Fruit fly (Drosophila melanogaster) whole organism, embryonic: ENCODE data around the gene CG7276.

Experiments used
- Adf1 ChIP-seq: fragments of 200-800 bp; sonication (Bioruptor generic); IDR thresholded peaks from 2 replicates; pipeline ENCODE4 v1.3.6; 2022; ENCODE audit warnings: missing biosample characterization, missing genetic modification characterization
- CG10979 ChIP-seq: fragments of 200-800 bp; sonication (Bioruptor generic); optimal IDR thresholded peaks from 2 replicates; lab custom pipeline; 2018; ENCODE audit warnings: missing biosample characterization, mild to moderate bottlenecking, missing genetic modification characterization, moderate library complexity
- CG12155 ChIP-seq: fragments of 200-800 bp; sonication (Bioruptor generic); optimal IDR thresholded peaks from 3 replicates; lab custom pipeline; 2016; ENCODE audit warnings: missing biosample characterization, missing genetic modification characterization
- CG1233 ChIP-seq: fragments of 200-800 bp; sonication (Bioruptor generic); optimal IDR thresholded peaks from 4 replicates; lab custom pipeline; 2018; ENCODE audit warnings: missing biosample characterization, mild to moderate bottlenecking, missing genetic modification characterization
- CG14710 ChIP-seq: fragments of 200-800 bp; sonication (Bioruptor generic); optimal IDR thresholded peaks from 3 replicates; lab custom pipeline; 2019; ENCODE audit warnings: missing biosample characterization, mild to moderate bottlenecking, missing genetic modification characterization, moderate library complexity
- CG15073 ChIP-seq: fragments of 200-800 bp; sonication (Bioruptor generic); optimal IDR thresholded peaks from 2 replicates; lab custom pipeline; 2016; ENCODE audit warnings: missing biosample characterization, missing genetic modification characterization
- CG17186 ChIP-seq: fragments of 200-800 bp; sonication (Bioruptor generic); optimal IDR thresholded peaks from 3 replicates; lab custom pipeline; 2017; ENCODE audit warnings: missing biosample characterization, missing genetic modification reagents, missing genetic modification characterization
- CG17802 ChIP-seq: fragments of 200-800 bp; sonication (Bioruptor generic); optimal IDR thresholded peaks from 2 replicates; lab custom pipeline; 2018; ENCODE audit warnings: missing biosample characterization, mild to moderate bottlenecking, missing genetic modification characterization, moderate library complexity
- CG1792 ChIP-seq: fragments of 200-800 bp; sonication (Bioruptor generic); optimal IDR thresholded peaks from 2 replicates; lab custom pipeline; 2016; ENCODE audit warnings: missing biosample characterization, missing genetic modification characterization
- CG1832 ChIP-seq: fragments of 200-800 bp; sonication (Bioruptor generic); optimal IDR thresholded peaks from 2 replicates; lab custom pipeline; 2017; ENCODE audit warnings: missing biosample characterization, mild to moderate bottlenecking, missing genetic modification characterization, inconsistent platforms
- CG30403 ChIP-seq: fragments of 200-800 bp; sonication (Bioruptor generic); optimal IDR thresholded peaks from 3 replicates; lab custom pipeline; 2016; ENCODE audit warnings: missing biosample characterization, missing genetic modification characterization
- CG32767 ChIP-seq: fragments of 200-800 bp; sonication (Bioruptor generic); IDR thresholded peaks from 2 replicates; pipeline ENCODE4 v1.3.6; 2022; ENCODE audit warnings: missing biosample characterization, missing genetic modification characterization
- CG3995 ChIP-seq: fragments of 200-800 bp; sonication (Bioruptor generic); optimal IDR thresholded peaks from 3 replicates; lab custom pipeline; 2016; ENCODE audit warnings: missing biosample characterization, missing genetic modification characterization
- CG4707 ChIP-seq: fragments of 200-800 bp; sonication (Bioruptor generic); optimal IDR thresholded peaks from 2 replicates; lab custom pipeline; 2018; ENCODE audit warnings: missing biosample characterization, mild to moderate bottlenecking, missing genetic modification characterization, moderate library complexity
- CG4820 ChIP-seq: fragments of 200-800 bp; sonication (Bioruptor generic); optimal IDR thresholded peaks from 3 replicates; lab custom pipeline; 2016; ENCODE audit warnings: missing biosample characterization, missing genetic modification characterization
- CG5953 ChIP-seq: fragments of 200-800 bp; sonication (Bioruptor generic); IDR thresholded peaks from 2 replicates; pipeline ENCODE4 v1.3.6; 2022; ENCODE audit warnings: missing biosample characterization, missing genetic modification characterization
- CG6654 ChIP-seq: fragments of 200-800 bp; sonication (Bioruptor generic); optimal IDR thresholded peaks from 2 replicates; lab custom pipeline; 2017; ENCODE audit warnings: missing biosample characterization, mild to moderate bottlenecking, missing genetic modification characterization
- CG6765 ChIP-seq: fragments of 200-800 bp; sonication (Bioruptor generic); optimal IDR thresholded peaks from 3 replicates; lab custom pipeline; 2017; ENCODE audit warnings: missing biosample characterization, mild to moderate bottlenecking, missing genetic modification characterization
- CG7839 ChIP-seq: fragments of 200-800 bp; sonication (Bioruptor generic); optimal IDR thresholded peaks from 3 replicates; lab custom pipeline; 2018; ENCODE audit warnings: missing biosample characterization, mild to moderate bottlenecking, missing genetic modification characterization, moderate library complexity
- CG8388 ChIP-seq: fragments of 200-800 bp; sonication (Bioruptor generic); optimal IDR thresholded peaks from 2 replicates; lab custom pipeline; 2019; ENCODE audit warnings: missing biosample characterization, mild to moderate bottlenecking, missing genetic modification characterization, moderate library complexity
- CG8924 ChIP-seq: fragments of 200-800 bp; optimal IDR thresholded peaks from 3 replicates; lab custom pipeline; 2019; ENCODE audit warnings: missing biosample characterization, mild to moderate bottlenecking, missing genetic modification characterization, moderate library complexity
- Doc2 ChIP-seq: fragments of 200-800 bp; sonication (Bioruptor generic); IDR thresholded peaks from 2 replicates; pipeline ENCODE4 v1.3.6; 2022; ENCODE audit warnings: missing biosample characterization, missing genetic modification characterization
- Dref ChIP-seq: fragments of 200-800 bp; sonication (Bioruptor generic); IDR thresholded peaks from 2 replicates; pipeline ENCODE4 v1.3.6; 2022; ENCODE audit warnings: missing biosample characterization, missing genetic modification characterization
- GATAe ChIP-seq: fragments of 200-800 bp; sonication (Bioruptor generic); conservative IDR thresholded peaks from 2 replicates; pipeline ENCODE4 v1.3.6; 2022; ENCODE audit warnings: missing biosample characterization, missing genetic modification characterization
- HHEX ChIP-seq: fragments of 200-800 bp; sonication (Bioruptor generic); optimal IDR thresholded peaks from 3 replicates; lab custom pipeline; 2017; ENCODE audit warnings: missing biosample characterization, mild to moderate bottlenecking, missing genetic modification characterization, missing genetic modification reagents
- HLHmδ ChIP-seq: fragments of 200-800 bp; sonication (Bioruptor generic); optimal IDR thresholded peaks from 2 replicates; lab custom pipeline; 2018; ENCODE audit warnings: missing biosample characterization, mild to moderate bottlenecking, missing genetic modification characterization, moderate library complexity
- Hr78 ChIP-seq, 2 experiments: fragments of 200-800 bp in 1 of 2; fragments of >200 bp in 1 of 2; sonication (Bioruptor generic) in 1 of 2; optimal IDR thresholded peaks; 2 replicates each; lab custom pipeline; 2017 to 2019; ENCODE audit warnings: missing biosample characterization in 2 of 2, missing genetic modification characterization in 2 of 2, mild to moderate bottlenecking in 1 of 2, moderate library complexity in 1 of 2
- Hsf ChIP-seq: fragments of 200-800 bp; sonication (Bioruptor generic); optimal IDR thresholded peaks from 3 replicates; lab custom pipeline; 2016; ENCODE audit warnings: missing biosample characterization, missing genetic modification characterization
- Jarid2 ChIP-seq: fragments of 200-800 bp; sonication (Bioruptor generic); optimal IDR thresholded peaks from 3 replicates; lab custom pipeline; 2017; ENCODE audit warnings: mild to moderate bottlenecking, missing biosample characterization, missing genetic modification reagents, missing genetic modification characterization
- MESR4 ChIP-seq: fragments of 200-800 bp; sonication (Bioruptor generic); optimal IDR thresholded peaks from 2 replicates; lab custom pipeline; 2018; ENCODE audit warnings: missing biosample characterization, mild to moderate bottlenecking, missing genetic modification characterization, moderate library complexity
- Med ChIP-seq: fragments of 200-800 bp; sonication (Bioruptor generic); peaks from one replicate; lab custom pipeline; 2016; ENCODE audit warnings: missing biosample characterization, missing genetic modification characterization, mild to moderate bottlenecking, inconsistent platforms, moderate library complexity
- NC2α ChIP-seq: fragments of 200-800 bp; sonication (Bioruptor generic); optimal IDR thresholded peaks from 2 replicates; lab custom pipeline; 2016; ENCODE audit warnings: missing biosample characterization, missing genetic modification characterization
- ato ChIP-seq: fragments of 200-800 bp; sonication (Bioruptor generic); IDR thresholded peaks from 2 replicates; pipeline ENCODE4 v1.3.6; 2022; ENCODE audit warnings: missing biosample characterization, missing genetic modification characterization; ENCODE audit not compliant: partially characterized antibody
- cad ChIP-seq: fragments of >200 bp; optimal IDR thresholded peaks from 2 replicates; lab custom pipeline; 2017; ENCODE audit warnings: missing biosample characterization, missing genetic modification characterization
- cato ChIP-seq: fragments of 200-800 bp; sonication (Bioruptor generic); optimal IDR thresholded peaks from 2 replicates; lab custom pipeline; 2016; ENCODE audit warnings: missing biosample characterization, missing genetic modification characterization, borderline replicate concordance
- chinmo ChIP-seq: fragments of 200-800 bp; sonication (Bioruptor generic); IDR thresholded peaks from 4 replicates; pipeline ENCODE4 v1.3.6; 2022; ENCODE audit warnings: missing biosample characterization, missing genetic modification characterization; ENCODE audit not compliant: partially characterized antibody
- dm ChIP-seq: fragments of 200-800 bp; sonication (Bioruptor generic); optimal IDR thresholded peaks from 3 replicates; lab custom pipeline; 2016; ENCODE audit warnings: missing biosample characterization, missing genetic modification characterization
- gem ChIP-seq: fragments of 200-800 bp; sonication (Bioruptor generic); optimal IDR thresholded peaks from 2 replicates; lab custom pipeline; 2019; ENCODE audit warnings: missing biosample characterization, mild to moderate bottlenecking, missing genetic modification characterization, moderate library complexity
- ham ChIP-seq: fragments of 200-800 bp; sonication (Bioruptor generic); IDR thresholded peaks from 2 replicates; pipeline ENCODE4 v1.3.6; 2022; ENCODE audit warnings: missing biosample characterization, missing genetic modification characterization
- ind ChIP-seq: fragments of 200-800 bp; sonication (Bioruptor generic); optimal IDR thresholded peaks from 3 replicates; lab custom pipeline; 2016; ENCODE audit warnings: missing biosample characterization, missing genetic modification characterization
- insv ChIP-seq, 2 experiments: fragments of 200-800 bp; sonication (Bioruptor generic); optimal IDR thresholded peaks; 3 replicates each; lab custom pipeline; 2016 to 2018; ENCODE audit warnings: missing biosample characterization in 2 of 2, missing genetic modification characterization in 2 of 2
- lbe ChIP-seq: fragments of 200-800 bp; sonication (Bioruptor generic); optimal IDR thresholded peaks from 2 replicates; lab custom pipeline; 2016; ENCODE audit warnings: missing biosample characterization, mild to moderate bottlenecking, missing genetic modification characterization
- phol ChIP-seq: fragments of 200-800 bp; sonication (Bioruptor generic); optimal IDR thresholded peaks from 3 replicates; lab custom pipeline; 2018; ENCODE audit warnings: missing biosample characterization, mild to moderate bottlenecking, missing genetic modification characterization, moderate library complexity
- pnt ChIP-seq: fragments of 200-800 bp; sonication (Bioruptor generic); optimal IDR thresholded peaks from 3 replicates; lab custom pipeline; 2016; ENCODE audit warnings: missing biosample characterization, missing genetic modification characterization
- pzg ChIP-seq: fragments of 200-800 bp; sonication (Bioruptor generic); optimal IDR thresholded peaks from 3 replicates; lab custom pipeline; 2018; ENCODE audit warnings: missing biosample characterization, mild to moderate bottlenecking, missing genetic modification characterization, moderate library complexity
- sim ChIP-seq: fragments of 200-800 bp; sonication (Bioruptor generic); IDR thresholded peaks from 2 replicates; pipeline ENCODE4 v1.3.6; 2022; ENCODE audit warnings: missing biosample characterization, missing genetic modification characterization
- slbo ChIP-seq: fragments of 200-800 bp; sonication (Bioruptor generic); IDR thresholded peaks from 2 replicates; pipeline ENCODE4 v1.3.6; 2022; ENCODE audit warnings: missing biosample characterization, missing genetic modification characterization
- tgo ChIP-seq: fragments of 200-800 bp; sonication (Bioruptor generic); IDR thresholded peaks from 3 replicates; pipeline ENCODE4 v1.3.6; 2022; ENCODE audit warnings: missing biosample characterization, missing genetic modification characterization
- tna ChIP-seq: fragments of 200-800 bp; sonication (Bioruptor generic); IDR thresholded peaks from 2 replicates; pipeline ENCODE4 v1.3.6; 2022; ENCODE audit warnings: missing biosample characterization, missing genetic modification characterization; ENCODE audit not compliant: partially characterized antibody
- ttk ChIP-seq: fragments of 200-800 bp; sonication (Bioruptor generic); IDR thresholded peaks from 2 replicates; pipeline ENCODE4 v2.1.2; 2022; ENCODE audit warnings: missing biosample characterization, missing genetic modification characterization
- unc-4 ChIP-seq: fragments of 200-800 bp; sonication (Bioruptor generic); IDR thresholded peaks from 2 replicates; pipeline ENCODE4 v1.3.6; 2022; ENCODE audit warnings: missing biosample characterization, missing genetic modification characterization; ENCODE audit not compliant: partially characterized antibody

CG7276 gene

DNA sequence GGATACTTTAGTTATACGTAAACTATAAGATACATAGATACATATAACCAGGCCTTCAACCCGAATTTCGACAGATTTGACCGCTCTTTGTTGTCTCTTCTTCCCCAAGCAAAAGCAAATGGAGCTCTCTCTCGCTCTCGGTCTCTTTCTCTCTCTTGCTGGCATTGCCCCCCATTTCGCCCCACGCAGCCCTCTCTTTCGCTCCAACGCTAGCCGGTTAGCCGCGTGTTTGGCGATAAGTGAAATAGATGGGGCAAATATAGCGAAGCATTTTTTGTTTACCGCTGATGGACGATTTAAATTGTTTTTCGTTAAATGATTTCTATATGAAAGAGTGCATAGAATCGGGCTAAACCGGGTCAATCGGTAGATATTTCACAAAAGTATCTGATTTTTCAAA, 16.4 kb downstream of the CG7276 start (continued):
- TF ChIP-seq CG5953 (GFP tag; lab: Robert Waterston, UW) (no peak), ato (no peak), MESR4 (GFP tag; lab: Kevin White, UChicago) (no peak), CG1792 (no peak), ham (GFP tag; lab: Robert Waterston, UW) (no peak), CG3995 (GFP tag; lab: Kevin White, UChicago) (no peak), CG6654 (GFP tag; lab: Kevin White, UChicago) (no peak), CG1233 (GFP tag; lab: Kevin White, UChicago) (peak; percentile 3), sim (GFP tag; lab: Robert Waterston, UW) (no peak), slbo (no peak), Med (peak; percentile 6), Dref (no peak), chinmo (GFP tag; lab: Robert Waterston, UW) (peak; percentile 82; the same call in 3 of the 4 replicates), CG14710 (tag; lab: Kevin White, UChicago) (no peak), CG12155 (GFP tag; lab: Kevin White, UChicago) (no peak), CG6765 (GFP tag; lab: Kevin White, UChicago) (no peak), CG4707 (GFP tag; lab: Kevin White, UChicago) (no peak), ttk (GFP tag; lab: Robert Waterston, UW) (no peak), HLHmδ (no peak), CG30403 (no peak), CG1832 (GFP tag; lab: Kevin White, UChicago) (peak; percentile 82), Hsf (GFP tag; lab: Kevin White, UChicago) (no peak), gem (tag; lab: Kevin White, UChicago) (no peak), CG8924 (tag; lab: Kevin White, UChicago) (no peak), NC2α (GFP tag; lab: Kevin White, UChicago) (no peak), GATAe (no peak), cad (GFP tag; lab: Kevin White, UChicago) (no peak), lbe (GFP tag; lab: Kevin White, UChicago) (no peak), pnt (GFP tag; lab: Kevin White, UChicago) (no peak), CG17186 (GFP tag; lab: Kevin White, UChicago) (no peak), CG17802 (tag; lab: Kevin White, UChicago) (no peak), unc-4 (GFP tag; lab: Robert Waterston, UW) (peak; percentile 40; the same call in 1 of the 2 replicates), ind (GFP tag; lab: Kevin White, UChicago) (no peak), CG10979 (tag; lab: Kevin White, UChicago) (no peak), cato (no peak), pzg (GFP tag; lab: Kevin White, UChicago) (no peak), CG7839 (tag; lab: Kevin White, UChicago) (no peak), HHEX (no peak), CG32767 (GFP tag; lab: Robert Waterston, UW) (no peak), insv (GFP tag; optimal IDR thresholded peaks at IDR 0.05; lab: Kevin White, UChicago) (no peak), dm (GFP tag; lab: Kevin White, UChicago) (peak; percentile 17), CG4820 (GFP tag; lab: Kevin White, UChicago) (no peak), Adf1 (no peak; the same call in 1 of the 2 replicates), CG15073 (GFP tag; lab: Kevin White, UChicago) (no peak), tna (peak; percentile 11; the same call in 1 of the 2 replicates), tgo (no peak), Hr78 (GFP tag; optimal IDR thresholded peaks at IDR 0.05; lab: Kevin White, UChicago) (peak in 1 of 2 experiments; percentile 1), Jarid2 (GFP tag; lab: Kevin White, UChicago) (no peak), Doc2 (GFP tag; lab: Robert Waterston, UW) (no peak), phol (no peak), CG8388 (GFP tag; lab: Kevin White, UChicago) (no peak)
